Worm (Caenorhabditis elegans): Measurements from ENCODE around the gene Y51H4A.941.
"Not testable (repeated sequence)": the region's sequence is repeated elsewhere in the genome, so short reads cannot be mapped to it uniquely, and the experiment has no call there.

Y51H4A.941 gene

DNA sequence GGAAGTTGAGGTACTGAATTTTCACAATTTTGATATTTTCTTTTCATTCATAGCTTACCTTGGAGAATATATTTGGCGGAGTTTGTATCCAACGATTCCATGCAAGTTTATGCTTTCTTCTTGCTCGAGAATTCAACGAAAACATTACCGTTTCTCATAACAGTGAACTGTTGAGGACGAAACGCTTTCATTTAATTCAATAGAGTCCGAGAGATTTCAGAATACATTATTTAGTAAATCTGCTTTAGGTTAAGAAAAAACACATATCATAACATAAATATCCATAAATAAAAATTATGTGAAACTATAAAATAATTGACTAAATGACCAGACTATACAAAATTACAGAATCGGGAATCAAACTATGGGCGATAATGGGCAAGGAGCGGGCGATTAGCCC is at the start of gene Y51H4A.941:
Gene Y51H4A.941, minus strand, starts transcription at position 101 of the 400 bp plus-strand sequence.
- TF ChIP-seq ztf-23 (GFP tag; IDR thresholded peaks at IDR 0.05), result no peak
- TF ChIP-seq cog-1 (tag; optimal IDR thresholded peaks at IDR 0.05), result no peak
- no peak for TF ChIP-seq flt-1 (GFP tag; IDR thresholded peaks at IDR 0.05)
- TF ChIP-seq ztf-29 (GFP tag; IDR thresholded peaks at IDR 0.05), result no peak
- TF ChIP-seq T22C8.4 (GFP tag; IDR thresholded peaks at IDR 0.05), result no peak
- no peak for TF ChIP-seq klf-2 (GFP tag; conservative IDR thresholded peaks at IDR 0.05)
- TF ChIP-seq med-1 (GFP tag; optimal IDR thresholded peaks at IDR 0.05; ENCODE audit: insufficient read depth), result no peak
- TF ChIP-seq tab-1 (GFP tag; IDR thresholded peaks at IDR 0.05), result no peak
- no peak for TF ChIP-seq ref-1 (GFP tag; conservative IDR thresholded peaks at IDR 0.05)

DNA sequence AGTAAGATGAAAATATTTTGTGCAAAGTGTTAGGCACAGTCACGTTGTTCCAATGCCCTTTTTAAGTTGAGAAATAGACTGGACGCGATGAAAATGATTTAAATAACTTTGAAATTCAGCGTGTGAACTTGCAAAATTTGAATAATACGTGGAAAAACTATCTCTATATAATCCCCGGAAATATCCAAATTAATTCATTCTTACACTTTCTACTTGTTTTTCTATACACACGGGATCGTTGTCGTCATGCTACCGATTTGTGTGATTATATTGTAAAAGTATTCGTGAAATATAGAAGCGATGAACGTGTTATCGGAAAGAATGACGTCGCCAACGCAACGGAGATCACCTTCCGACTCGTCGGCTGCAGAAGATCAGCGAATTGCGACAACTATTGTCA is 49.1 kb upstream of the Y51H4A.941 start, which contains the start of gene Y43D4A.1:
Gene Y43D4A.1, plus strand, starts transcription at position 301 of the 400 bp plus-strand sequence.
- TF ChIP-seq cog-1 (tag; optimal IDR thresholded peaks at IDR 0.05) (no peak), ref-1 (GFP tag; conservative IDR thresholded peaks at IDR 0.05) (no peak), klf-2 (GFP tag; conservative IDR thresholded peaks at IDR 0.05) (no peak), ztf-29 (GFP tag; IDR thresholded peaks at IDR 0.05) (no peak), med-1 (GFP tag; optimal IDR thresholded peaks at IDR 0.05; ENCODE audit: insufficient read depth) (no peak), tab-1 (GFP tag; IDR thresholded peaks at IDR 0.05) (no peak), T22C8.4 (GFP tag; IDR thresholded peaks at IDR 0.05) (no peak), flt-1 (GFP tag; IDR thresholded peaks at IDR 0.05) (no peak), ztf-23 (GFP tag; IDR thresholded peaks at IDR 0.05) (no peak)

DNA sequence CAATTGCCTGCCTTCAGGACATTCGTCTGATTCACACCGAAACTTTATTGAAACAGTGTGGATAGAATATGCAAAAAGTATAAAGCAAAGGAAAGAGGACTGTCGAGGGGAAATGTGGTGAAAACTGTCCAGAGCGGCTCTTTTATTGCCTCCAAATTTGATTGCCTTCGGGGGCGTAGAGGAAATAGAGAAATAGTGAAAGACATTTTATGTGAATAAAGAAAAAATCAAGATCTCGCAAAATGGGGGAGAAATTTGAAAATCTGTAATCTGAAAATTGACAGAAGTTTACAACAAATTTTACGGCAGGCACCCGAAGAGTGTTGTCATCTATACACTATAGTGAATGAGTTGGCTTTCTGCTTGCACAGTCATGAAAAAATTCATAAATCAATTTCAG is 46.3 kb upstream of the Y51H4A.941 start, which contains the start of gene Y51H4A.24:
Gene Y51H4A.24, minus strand, starts transcription at position 101 of the 400 bp plus-strand sequence.
- TF ChIP-seq klf-2 (GFP tag; conservative IDR thresholded peaks at IDR 0.05) (no peak), cog-1 (tag; optimal IDR thresholded peaks at IDR 0.05) (no peak)

DNA sequence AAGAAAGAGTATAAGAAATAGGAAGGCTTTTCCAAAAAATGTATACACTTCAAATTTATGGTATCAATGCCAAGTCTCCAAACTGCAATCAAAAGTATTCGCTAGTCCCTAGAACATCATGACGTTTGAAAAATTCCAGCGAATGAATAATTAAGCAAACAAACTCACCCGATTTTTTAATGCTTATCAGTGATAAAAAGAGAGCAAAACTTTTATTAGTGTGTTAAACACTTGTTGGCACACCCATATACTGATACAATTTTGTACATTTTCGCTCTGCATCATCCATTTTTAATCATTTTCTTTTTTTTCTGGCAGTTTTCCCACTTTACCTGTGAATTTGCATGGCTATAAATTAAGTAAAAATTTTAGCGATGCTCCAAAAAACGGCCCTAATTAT is 41.5 kb upstream of the Y51H4A.941 start, which contains the start of gene Y51H4A.25:
Gene Y51H4A.25, plus strand, starts transcription at position 373 of the 400 bp plus-strand sequence.
- TF ChIP-seq ztf-23 (GFP tag; IDR thresholded peaks at IDR 0.05) (no peak), med-1 (GFP tag; optimal IDR thresholded peaks at IDR 0.05; ENCODE audit: insufficient read depth) (no peak), cog-1 (tag; optimal IDR thresholded peaks at IDR 0.05) (no peak), tab-1 (GFP tag; IDR thresholded peaks at IDR 0.05) (no peak), T22C8.4 (GFP tag; IDR thresholded peaks at IDR 0.05) (no peak), flt-1 (GFP tag; IDR thresholded peaks at IDR 0.05) (no peak), ztf-29 (GFP tag; IDR thresholded peaks at IDR 0.05) (no peak), ref-1 (GFP tag; conservative IDR thresholded peaks at IDR 0.05) (no peak), klf-2 (GFP tag; conservative IDR thresholded peaks at IDR 0.05) (no peak)

DNA sequence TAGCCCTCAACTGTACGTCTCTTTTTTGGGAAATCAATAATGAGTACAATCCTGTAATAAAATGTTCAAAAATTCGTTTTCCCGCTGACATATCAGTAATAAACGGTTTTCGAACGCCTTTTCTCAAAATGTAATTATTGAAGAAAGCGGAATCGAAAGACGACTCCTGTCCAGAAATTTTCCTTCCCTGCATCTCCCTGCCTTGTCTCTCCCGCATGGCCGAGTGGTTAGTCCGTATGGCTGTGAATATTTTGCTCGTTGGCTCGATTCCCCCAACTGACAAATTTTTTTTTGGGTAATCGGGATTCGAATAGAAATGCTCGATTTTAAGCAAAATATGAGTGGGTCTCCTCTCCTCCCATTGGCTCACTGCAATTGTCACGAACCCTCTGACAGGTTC is 36.8 kb upstream of the Y51H4A.941 start:
- peak; percentile 59 for TF ChIP-seq ref-1 (GFP tag; conservative IDR thresholded peaks at IDR 0.05)
- TF ChIP-seq flt-1 (GFP tag; IDR thresholded peaks at IDR 0.05), result peak; percentile 90
- peak; percentile 56; the same call in 1 of the 2 replicates for TF ChIP-seq klf-2 (GFP tag; conservative IDR thresholded peaks at IDR 0.05)
- TF ChIP-seq ztf-23 (GFP tag; IDR thresholded peaks at IDR 0.05), result peak; percentile 81
- TF ChIP-seq tab-1 (GFP tag; IDR thresholded peaks at IDR 0.05), result peak; percentile 88
- TF ChIP-seq T22C8.4 (GFP tag; IDR thresholded peaks at IDR 0.05), result peak; percentile 55; the same call in 1 of the 2 replicates

DNA sequence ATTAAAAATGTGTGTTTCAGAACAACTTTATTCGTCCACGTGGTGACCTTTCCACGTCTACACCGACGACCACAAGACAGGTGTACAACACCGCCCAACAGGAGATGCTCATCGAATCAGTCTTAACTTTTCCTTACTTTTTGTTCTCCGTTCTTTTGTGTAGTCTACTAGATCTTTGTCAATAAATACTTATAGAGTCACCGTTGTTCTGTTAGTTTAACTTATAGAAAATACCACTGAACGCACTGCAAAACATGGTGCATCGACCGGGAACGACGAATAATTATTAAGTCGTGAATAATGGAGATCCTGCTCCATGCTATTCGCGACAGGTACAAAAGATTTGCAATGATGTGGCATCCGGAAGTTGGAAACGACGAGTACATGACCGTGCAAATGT is 28.1 kb upstream of the Y51H4A.941 start, which contains the start of gene Y51H4A.23:
Gene Y51H4A.23, plus strand, starts transcription at position 301 of the 400 bp plus-strand sequence.
- not testable (repeated sequence) for TF ChIP-seq med-1 (GFP tag; optimal IDR thresholded peaks at IDR 0.05; ENCODE audit: insufficient read depth); tab-1 (GFP tag; IDR thresholded peaks at IDR 0.05); ztf-29 (GFP tag; IDR thresholded peaks at IDR 0.05)

DNA sequence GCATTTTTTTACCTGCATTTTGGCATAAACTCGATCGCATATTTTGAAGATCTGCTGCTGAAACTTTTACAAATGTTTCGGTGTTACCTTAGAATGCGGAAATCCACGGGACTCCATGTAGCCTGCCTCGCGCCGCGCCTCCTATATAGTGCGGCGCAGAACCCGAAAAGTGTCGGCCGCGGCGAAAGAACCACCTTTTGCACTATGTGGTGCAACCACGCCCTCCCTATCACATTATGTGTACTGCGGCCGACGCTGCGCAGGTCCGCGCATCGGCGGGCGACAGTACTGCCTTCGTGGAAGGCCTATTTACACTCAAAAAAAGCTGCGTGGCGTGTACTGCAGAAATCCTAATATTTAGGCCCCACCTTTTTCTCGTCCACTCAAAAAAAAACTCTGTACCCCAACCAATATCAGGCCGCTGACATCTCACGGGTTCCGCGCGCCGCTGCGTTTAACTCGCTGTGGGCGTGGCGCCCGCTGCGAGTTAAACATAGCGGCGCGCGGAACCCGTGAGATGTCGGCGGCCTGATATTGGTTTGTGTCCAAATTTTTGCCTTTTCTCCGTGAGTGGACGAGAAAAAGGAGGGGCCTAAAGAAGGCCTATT is 27.6 kb upstream of the Y51H4A.941 start:
- TF ChIP-seq ztf-23 (GFP tag; IDR thresholded peaks at IDR 0.05), result no peak
- TF ChIP-seq klf-2 (GFP tag; conservative IDR thresholded peaks at IDR 0.05), result no peak
- TF ChIP-seq tab-1 (GFP tag; IDR thresholded peaks at IDR 0.05), result no peak
- TF ChIP-seq cog-1 (tag; optimal IDR thresholded peaks at IDR 0.05), result no peak
- no peak for TF ChIP-seq flt-1 (GFP tag; IDR thresholded peaks at IDR 0.05)
- no peak for TF ChIP-seq med-1 (GFP tag; optimal IDR thresholded peaks at IDR 0.05; ENCODE audit: insufficient read depth)
- no peak for TF ChIP-seq T22C8.4 (GFP tag; IDR thresholded peaks at IDR 0.05)
- TF ChIP-seq ztf-29 (GFP tag; IDR thresholded peaks at IDR 0.05), result no peak
- no peak for TF ChIP-seq ref-1 (GFP tag; conservative IDR thresholded peaks at IDR 0.05)

DNA sequence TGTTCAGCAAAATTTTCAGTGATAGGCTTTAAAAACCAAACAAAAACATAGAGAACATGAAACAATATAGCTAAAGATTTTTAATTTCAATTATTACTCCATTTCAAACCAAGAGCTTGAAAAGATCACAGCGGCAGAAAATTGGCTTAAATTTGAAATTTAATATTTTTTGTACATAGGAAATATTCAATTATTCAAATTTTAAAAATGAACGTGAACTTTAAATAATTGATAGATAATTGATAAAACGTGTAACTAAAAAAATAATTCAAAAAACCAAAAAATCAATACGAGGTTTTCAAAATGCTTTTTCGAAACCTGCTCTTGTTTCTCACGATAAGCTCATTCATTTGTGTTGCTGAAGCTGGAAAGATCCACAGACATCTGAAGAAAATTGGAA is 25.9 kb upstream of the Y51H4A.941 start, which contains the start of gene Y51H4A.22:
Gene Y51H4A.22, plus strand, starts transcription at position 301 of the 400 bp plus-strand sequence.
- TF ChIP-seq tab-1 (GFP tag; IDR thresholded peaks at IDR 0.05) (no peak), ztf-29 (GFP tag; IDR thresholded peaks at IDR 0.05) (no peak), ztf-23 (GFP tag; IDR thresholded peaks at IDR 0.05) (no peak), flt-1 (GFP tag; IDR thresholded peaks at IDR 0.05) (no peak)

DNA sequence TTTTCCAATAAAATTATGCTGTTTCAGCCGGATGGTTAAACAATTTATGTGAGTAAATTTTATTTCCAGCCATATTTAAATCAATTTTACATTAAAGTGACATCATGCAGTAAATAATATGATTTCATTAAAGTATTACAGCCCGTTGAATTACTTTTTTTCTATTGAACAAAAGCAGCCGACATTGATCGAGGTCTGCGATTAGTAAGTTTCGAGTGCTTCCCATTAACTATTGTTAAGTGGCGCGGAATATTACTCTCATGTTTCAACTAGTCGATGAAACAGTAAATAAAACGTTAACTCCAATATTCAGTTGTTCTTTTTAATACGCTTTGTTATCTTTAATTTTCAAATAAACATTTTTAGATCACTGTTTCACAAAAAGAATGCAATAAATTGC is 24.2 kb upstream of the Y51H4A.941 start:
- TF ChIP-seq ztf-29 (GFP tag; IDR thresholded peaks at IDR 0.05), result no peak
- no peak for TF ChIP-seq ztf-23 (GFP tag; IDR thresholded peaks at IDR 0.05)
- no peak for TF ChIP-seq med-1 (GFP tag; optimal IDR thresholded peaks at IDR 0.05; ENCODE audit: insufficient read depth)
- no peak for TF ChIP-seq cog-1 (tag; optimal IDR thresholded peaks at IDR 0.05)
- TF ChIP-seq T22C8.4 (GFP tag; IDR thresholded peaks at IDR 0.05), result no peak
- no peak for TF ChIP-seq flt-1 (GFP tag; IDR thresholded peaks at IDR 0.05)
- TF ChIP-seq ref-1 (GFP tag; conservative IDR thresholded peaks at IDR 0.05), result no peak
- no peak for TF ChIP-seq tab-1 (GFP tag; IDR thresholded peaks at IDR 0.05)
- TF ChIP-seq klf-2 (GFP tag; conservative IDR thresholded peaks at IDR 0.05), result no peak

DNA sequence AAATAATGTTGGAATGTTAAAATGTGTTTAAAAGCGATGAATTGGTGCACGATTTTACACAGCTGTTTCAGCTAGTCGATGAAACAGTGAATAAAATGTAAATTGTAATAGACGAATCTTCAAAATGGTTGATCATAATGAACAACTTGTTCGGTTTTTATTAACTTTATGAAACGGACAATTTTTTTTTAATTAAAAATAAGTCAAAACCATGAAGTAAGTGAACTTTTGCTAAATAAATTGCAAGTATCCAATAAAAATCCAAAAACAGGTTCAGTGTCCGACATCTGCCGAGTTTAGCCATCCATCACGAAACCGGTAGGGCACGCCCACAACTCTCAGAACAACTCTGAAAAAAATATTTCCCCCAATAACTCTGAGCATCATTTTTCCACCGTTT is 15.8 kb upstream of the Y51H4A.941 start:
- no peak for TF ChIP-seq flt-1 (GFP tag; IDR thresholded peaks at IDR 0.05)
- TF ChIP-seq ztf-23 (GFP tag; IDR thresholded peaks at IDR 0.05), result no peak
- TF ChIP-seq T22C8.4 (GFP tag; IDR thresholded peaks at IDR 0.05), result no peak
- TF ChIP-seq ref-1 (GFP tag; conservative IDR thresholded peaks at IDR 0.05), result no peak
- no peak for TF ChIP-seq cog-1 (tag; optimal IDR thresholded peaks at IDR 0.05)
- TF ChIP-seq med-1 (GFP tag; optimal IDR thresholded peaks at IDR 0.05; ENCODE audit: insufficient read depth), result no peak
- TF ChIP-seq tab-1 (GFP tag; IDR thresholded peaks at IDR 0.05), result no peak
- TF ChIP-seq ztf-29 (GFP tag; IDR thresholded peaks at IDR 0.05), result no peak

Measured in whole organism, midembryonic.